Fruit fly (Drosophila melanogaster) whole organism, embryonic: ENCODE data around the gene Targ3.

Experiments used
- Abd-B ChIP-seq: fragments of 200-800 bp; sonication (Bioruptor generic); optimal IDR thresholded peaks from 2 replicates; lab custom pipeline; 2018; ENCODE audit warnings: missing biosample characterization, mild to moderate bottlenecking, missing genetic modification characterization, moderate library complexity
- CG10565 ChIP-seq: fragments of 200-800 bp; sonication (Bioruptor generic); optimal IDR thresholded peaks from 3 replicates; lab custom pipeline; 2016; ENCODE audit warnings: missing biosample characterization, mild to moderate bottlenecking, missing genetic modification characterization
- CG11504 ChIP-seq: fragments of 200-800 bp; sonication (Bioruptor generic); optimal IDR thresholded peaks from 3 replicates; lab custom pipeline; 2019; ENCODE audit warnings: missing biosample characterization, mild to moderate bottlenecking, missing genetic modification characterization, moderate library complexity
- CG1647 ChIP-seq: fragments of 200-800 bp; sonication (Bioruptor generic); optimal IDR thresholded peaks from 3 replicates; lab custom pipeline; 2016; ENCODE audit warnings: missing biosample characterization, missing genetic modification characterization
- CG17361 ChIP-seq: fragments of 200-800 bp; sonication (Bioruptor generic); IDR thresholded peaks from 3 replicates; pipeline ENCODE4 v1.3.6; 2022; ENCODE audit warnings: missing biosample characterization, missing genetic modification characterization
- CG2202 ChIP-seq: fragments of 200-800 bp; sonication (Bioruptor generic); optimal IDR thresholded peaks from 2 replicates; lab custom pipeline; 2018; ENCODE audit warnings: missing biosample characterization, mild to moderate bottlenecking, missing genetic modification characterization
- CG34224 ChIP-seq: fragments of 200-800 bp; sonication (Bioruptor generic); IDR thresholded peaks from 3 replicates; pipeline ENCODE4 v1.3.6; 2022; ENCODE audit warnings: missing biosample characterization, missing genetic modification characterization; ENCODE audit not compliant: partially characterized antibody
- CG34376 ChIP-seq: fragments of 200-800 bp; sonication (Bioruptor generic); optimal IDR thresholded peaks from 2 replicates; lab custom pipeline; 2018; ENCODE audit warnings: missing biosample characterization, mild to moderate bottlenecking, missing genetic modification characterization
- CG43689 ChIP-seq: fragments of 200-800 bp; sonication (Bioruptor generic); IDR thresholded peaks from 2 replicates; pipeline ENCODE4 v1.3.6; 2022; ENCODE audit warnings: missing biosample characterization, missing genetic modification characterization
- CG5245 ChIP-seq: fragments of 200-800 bp; sonication (Bioruptor generic); optimal IDR thresholded peaks from 3 replicates; lab custom pipeline; 2016; ENCODE audit warnings: missing biosample characterization, missing genetic modification characterization
- CG6654 ChIP-seq: fragments of 200-800 bp; sonication (Bioruptor generic); optimal IDR thresholded peaks from 2 replicates; lab custom pipeline; 2017; ENCODE audit warnings: missing biosample characterization, mild to moderate bottlenecking, missing genetic modification characterization
- CG8478 ChIP-seq: fragments of >200 bp; optimal IDR thresholded peaks from 2 replicates; lab custom pipeline; 2018
- CG9437 ChIP-seq: fragments of 200-800 bp; sonication (Bioruptor generic); optimal IDR thresholded peaks from 2 replicates; lab custom pipeline; 2018; ENCODE audit warnings: missing biosample characterization, mild to moderate bottlenecking, missing genetic modification characterization
- CG9817 ChIP-seq: fragments of 200-800 bp; sonication (Bioruptor generic); optimal IDR thresholded peaks from 2 replicates; lab custom pipeline; 2018; ENCODE audit warnings: missing biosample characterization, mild to moderate bottlenecking, missing genetic modification characterization, moderate library complexity
- CG9932 ChIP-seq: fragments of 200-800 bp; sonication (Bioruptor generic); IDR thresholded peaks from 2 replicates; pipeline ENCODE4 v1.3.6; 2022; ENCODE audit warnings: missing biosample characterization, missing genetic modification characterization
- D ChIP-seq, 2 experiments: fragments of 200-800 bp in 1 of 2; fragments of >200 bp in 1 of 2; sonication (Bioruptor generic) in 1 of 2; optimal IDR thresholded peaks; 2 replicates in 1 of 2; 3 replicates in 1 of 2; lab custom pipeline; 2017; ENCODE audit warnings: mild to moderate bottlenecking in 1 of 2, missing biosample characterization in 1 of 2, missing genetic modification characterization in 1 of 2, missing genetic modification reagents in 1 of 2
- D19A ChIP-seq: fragments of 200-800 bp; optimal IDR thresholded peaks from 3 replicates; lab custom pipeline; 2019; ENCODE audit warnings: missing biosample characterization, mild to moderate bottlenecking, missing genetic modification characterization, moderate library complexity
- Dip3 ChIP-seq: fragments of 200-800 bp; sonication (Bioruptor generic); optimal IDR thresholded peaks from 3 replicates; lab custom pipeline; 2016; ENCODE audit warnings: missing biosample characterization, missing genetic modification characterization
- Gug ChIP-seq: fragments of 200-800 bp; sonication (Bioruptor generic); IDR thresholded peaks from 4 replicates; pipeline ENCODE4 v1.3.6; 2022; ENCODE audit warnings: missing biosample characterization, missing genetic modification characterization
- Hr51 ChIP-seq, 2 experiments: fragments of 200-800 bp; sonication (Bioruptor generic); optimal IDR thresholded peaks; 2 replicates in 1 of 2; 3 replicates in 1 of 2; lab custom pipeline; 2016 to 2018; ENCODE audit warnings: missing biosample characterization in 2 of 2, missing genetic modification characterization in 2 of 2, mild to moderate bottlenecking in 1 of 2, moderate library complexity in 1 of 2
- Oli ChIP-seq: fragments of 200-800 bp; sonication (Bioruptor generic); optimal IDR thresholded peaks from 2 replicates; lab custom pipeline; 2018; ENCODE audit warnings: missing biosample characterization, mild to moderate bottlenecking, missing genetic modification characterization, moderate library complexity
- Rx ChIP-seq: fragments of 200-800 bp; sonication (Bioruptor generic); IDR thresholded peaks from 2 replicates; pipeline ENCODE4 v1.3.6; 2022; ENCODE audit warnings: missing biosample characterization, missing genetic modification characterization
- Sox102F ChIP-seq: fragments of 200-800 bp; sonication (Bioruptor generic); optimal IDR thresholded peaks from 2 replicates; lab custom pipeline; 2018; ENCODE audit warnings: missing biosample characterization, mild to moderate bottlenecking, missing genetic modification characterization, moderate library complexity
- Trl ChIP-seq, 3 experiments: fragments of >200 bp in 2 of 3; fragments of 200-800 bp in 1 of 3; sonication (Bioruptor generic) in 1 of 3; optimal IDR thresholded peaks; 2 replicates in 1 of 3; 3 replicates in 2 of 3; lab custom pipeline; 2016 to 2017; ENCODE audit warnings: missing biosample characterization in 1 of 3, missing genetic modification characterization in 1 of 3
- Usf ChIP-seq: fragments of 200-800 bp; sonication (Bioruptor generic); optimal IDR thresholded peaks from 2 replicates; lab custom pipeline; 2017; ENCODE audit warnings: missing genotype, missing biosample characterization, missing genetic modification characterization
- Xrp1 ChIP-seq: fragments of 200-800 bp; sonication (Bioruptor generic); IDR thresholded peaks from 2 replicates; pipeline ENCODE4 v1.3.6; 2022; ENCODE audit warnings: missing biosample characterization, missing genetic modification characterization
- ase ChIP-seq: fragments of 200-800 bp; sonication (Bioruptor generic); IDR thresholded peaks from 3 replicates; pipeline ENCODE4 v1.3.6; 2022; ENCODE audit warnings: missing biosample characterization, missing genetic modification characterization
- cato ChIP-seq: fragments of 200-800 bp; sonication (Bioruptor generic); optimal IDR thresholded peaks from 2 replicates; lab custom pipeline; 2016; ENCODE audit warnings: missing biosample characterization, missing genetic modification characterization, borderline replicate concordance
- chif ChIP-seq, 2 experiments: fragments of 200-800 bp; sonication (Bioruptor generic); optimal IDR thresholded peaks; 3 replicates each; lab custom pipeline; 2016; ENCODE audit warnings: missing biosample characterization in 2 of 2, missing genetic modification characterization in 2 of 2
- chinmo ChIP-seq: fragments of 200-800 bp; sonication (Bioruptor generic); IDR thresholded peaks from 4 replicates; pipeline ENCODE4 v1.3.6; 2022; ENCODE audit warnings: missing biosample characterization, missing genetic modification characterization; ENCODE audit not compliant: partially characterized antibody
- chn ChIP-seq: fragments of 200-800 bp; sonication (Bioruptor generic); optimal IDR thresholded peaks from 2 replicates; lab custom pipeline; 2016; ENCODE audit warnings: missing biosample characterization, missing genetic modification characterization
- croc ChIP-seq: fragments of 200-800 bp; sonication (Bioruptor generic); conservative IDR thresholded peaks from 3 replicates; pipeline ENCODE4 v1.3.6; 2022; ENCODE audit warnings: missing biosample characterization, missing genetic modification characterization
- crol ChIP-seq: fragments of 200-800 bp; sonication (Bioruptor generic); IDR thresholded peaks from 2 replicates; pipeline ENCODE4 v1.3.6; 2022; ENCODE audit warnings: missing biosample characterization, missing genetic modification characterization
- disco-r ChIP-seq: fragments of 200-800 bp; sonication (Bioruptor generic); optimal IDR thresholded peaks from 2 replicates; lab custom pipeline; 2016; ENCODE audit warnings: missing biosample characterization, missing genetic modification characterization
- esg ChIP-seq: fragments of 200-800 bp; sonication (Bioruptor generic); conservative IDR thresholded peaks from 2 replicates; pipeline ENCODE4 v1.3.6; 2022; ENCODE audit warnings: missing biosample characterization, missing genetic modification characterization
- eve ChIP-seq, 2 experiments: fragments of >200 bp; optimal IDR thresholded peaks; 2 replicates each; lab custom pipeline; 2017; ENCODE audit warnings: missing biosample characterization in 2 of 2, missing genetic modification characterization in 2 of 2
- gcm2 ChIP-seq: fragments of 200-800 bp; sonication (Bioruptor generic); optimal IDR thresholded peaks from 2 replicates; lab custom pipeline; 2016; ENCODE audit warnings: missing biosample characterization, missing genetic modification characterization
- h ChIP-seq: fragments of >200 bp; optimal IDR thresholded peaks from 2 replicates; lab custom pipeline; 2017
- klu ChIP-seq: fragments of 200-800 bp; sonication (Bioruptor generic); IDR thresholded peaks from 2 replicates; pipeline ENCODE4 v1.3.6; 2022; ENCODE audit warnings: missing biosample characterization, missing genetic modification characterization
- knrl ChIP-seq: fragments of 200-800 bp; sonication (Bioruptor generic); IDR thresholded peaks from 3 replicates; pipeline ENCODE4 v1.3.6; 2022; ENCODE audit warnings: missing biosample characterization, missing genetic modification characterization; ENCODE audit not compliant: partially characterized antibody
- lov ChIP-seq, 2 experiments: fragments of 200-800 bp in 1 of 2; fragments of >200 bp in 1 of 2; sonication (Bioruptor generic) in 1 of 2; IDR thresholded peaks in 1 of 2; optimal IDR thresholded peaks in 1 of 2; 2 replicates in 1 of 2; 3 replicates in 1 of 2; pipeline versions ENCODE4 v1.3.6 to Lab custom; 2017 to 2022; ENCODE audit warnings: missing biosample characterization in 1 of 2, missing genetic modification characterization in 1 of 2
- pnt ChIP-seq: fragments of 200-800 bp; sonication (Bioruptor generic); optimal IDR thresholded peaks from 3 replicates; lab custom pipeline; 2016; ENCODE audit warnings: missing biosample characterization, missing genetic modification characterization
- ro ChIP-seq: fragments of 200-800 bp; sonication (Bioruptor generic); IDR thresholded peaks from 2 replicates; pipeline ENCODE4 v1.3.6; 2022; ENCODE audit warnings: missing biosample characterization, missing genetic modification characterization
- sd ChIP-seq: fragments of 200-800 bp; sonication (Bioruptor generic); optimal IDR thresholded peaks from 3 replicates; lab custom pipeline; 2018; ENCODE audit warnings: missing biosample characterization, mild to moderate bottlenecking, missing genetic modification characterization, moderate library complexity
- sob ChIP-seq: fragments of 200-800 bp; sonication (Bioruptor generic); IDR thresholded peaks from 2 replicates; pipeline ENCODE4 v1.3.6; 2022; ENCODE audit warnings: missing biosample characterization, missing genetic modification characterization
- tgo ChIP-seq: fragments of 200-800 bp; sonication (Bioruptor generic); IDR thresholded peaks from 3 replicates; pipeline ENCODE4 v1.3.6; 2022; ENCODE audit warnings: missing biosample characterization, missing genetic modification characterization
- unpg ChIP-seq: fragments of 200-800 bp; sonication (Bioruptor generic); optimal IDR thresholded peaks from 3 replicates; lab custom pipeline; 2018; ENCODE audit warnings: missing biosample characterization, mild to moderate bottlenecking, missing genetic modification characterization, moderate library complexity
- zen2 ChIP-seq: fragments of 200-800 bp; sonication (Bioruptor generic); IDR thresholded peaks from 3 replicates; pipeline ENCODE4 v1.3.6; 2022; ENCODE audit warnings: missing biosample characterization, missing genetic modification characterization; ENCODE audit not compliant: partially characterized antibody
- zf30C ChIP-seq: fragments of 200-800 bp; sonication (Bioruptor generic); optimal IDR thresholded peaks from 3 replicates; lab custom pipeline; 2018; ENCODE audit warnings: missing biosample characterization, mild to moderate bottlenecking, missing genetic modification characterization
- zfh2 ChIP-seq: fragments of 200-800 bp; sonication (Bioruptor generic); optimal IDR thresholded peaks from 2 replicates; lab custom pipeline; 2016; ENCODE audit warnings: missing biosample characterization, missing genetic modification characterization

The Targ3 gene

DNA sequence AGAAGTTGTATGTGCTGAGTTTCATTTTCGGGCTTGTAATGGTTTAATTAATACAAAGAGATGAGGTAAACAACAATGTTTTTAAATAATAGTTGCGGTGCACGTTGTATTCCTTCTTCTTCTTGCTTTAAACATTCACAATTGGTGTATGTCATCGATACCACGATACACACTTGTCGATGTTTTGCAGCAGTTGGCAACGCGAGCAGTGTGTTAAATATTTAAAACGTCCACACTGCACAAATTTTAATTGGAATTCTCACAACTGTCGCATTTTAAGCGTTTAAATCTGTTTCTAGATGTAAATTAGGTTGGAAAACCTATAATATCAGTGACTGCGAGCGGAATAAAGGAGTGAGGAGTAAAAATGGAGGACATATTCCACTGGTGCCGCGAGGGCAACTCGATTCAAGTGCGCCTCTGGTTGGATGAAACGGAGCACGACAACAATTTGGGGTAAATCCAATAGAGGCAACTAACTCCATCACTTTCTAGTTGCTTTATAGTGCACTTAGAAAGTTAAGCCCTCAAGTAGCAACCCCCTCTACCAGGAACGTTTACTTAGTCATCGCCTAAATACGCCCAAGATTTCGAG, 20.2 kb downstream of the Targ3 start, which contains the start of the genes Trmt112 and Ilk (continued):
- TF ChIP-seq CG9932 (GFP tag; lab: Robert Waterston, UW) (peak; percentile 9; the same call in 1 of the 2 replicates), sd (tag; lab: Kevin White, UChicago) (peak; percentile 77), unpg (GFP tag; lab: Kevin White, UChicago) (no peak), chn (GFP tag; lab: Kevin White, UChicago) (no peak), klu (GFP tag; lab: Robert Waterston, UW) (no peak), zfh2 (no peak), CG8478 (lab: Kevin White, UChicago) (no peak), knrl (GFP tag; lab: Robert Waterston, UW) (peak; percentile 86), Abd-B (GFP tag; lab: Kevin White, UChicago) (peak; percentile 79), CG17361 (no peak), zen2 (GFP tag; lab: Robert Waterston, UW) (peak; percentile 62), croc (no peak), CG6654 (GFP tag; lab: Kevin White, UChicago) (no peak), CG9437 (GFP tag; lab: Kevin White, UChicago) (no peak), D19A (tag; lab: Kevin White, UChicago) (no peak), eve (GFP tag; optimal IDR thresholded peaks at IDR 0.05; lab: Kevin White, UChicago) (no peak), pnt (no peak), CG5245 (no peak), Trl (optimal IDR thresholded peaks at IDR 0.05; lab: Kevin White, UChicago) (no peak), Trl (GFP tag; optimal IDR thresholded peaks at IDR 0.05; lab: Kevin White, UChicago) (no peak), tgo (no peak), CG10565 (GFP tag; lab: Kevin White, UChicago) (no peak), CG9817 (tag; lab: Kevin White, UChicago) (no peak), lov (optimal IDR thresholded peaks at IDR 0.05; lab: Kevin White, UChicago) (no peak), lov (GFP tag; IDR thresholded peaks at IDR 0.05; lab: Robert Waterston, UW) (no peak), CG11504 (tag; lab: Kevin White, UChicago) (no peak), Hr51 (GFP tag; optimal IDR thresholded peaks at IDR 0.05; lab: Kevin White, UChicago) (no peak), crol (no peak), h (lab: Kevin White, UChicago) (no peak), chinmo (GFP tag; lab: Robert Waterston, UW) (peak; percentile 90; the same call in 3 of the 4 replicates), Gug (no peak), ase (no peak), CG34376 (GFP tag; lab: Kevin White, UChicago) (no peak), Dip3 (GFP tag; lab: Kevin White, UChicago) (no peak), Oli (tag; lab: Kevin White, UChicago) (no peak), zf30C (GFP tag; lab: Kevin White, UChicago) (peak; percentile 10), CG43689 (GFP tag; lab: Robert Waterston, UW) (no peak), sob (GFP tag; lab: Robert Waterston, UW) (peak; percentile 35; the same call in 1 of the 2 replicates), D (optimal IDR thresholded peaks at IDR 0.05; lab: Kevin White, UChicago) (no peak), D (GFP tag; optimal IDR thresholded peaks at IDR 0.05; lab: Kevin White, UChicago) (no peak), Usf (GFP tag; lab: Kevin White, UChicago) (no peak), Rx (GFP tag; lab: Robert Waterston, UW) (no peak), cato (GFP tag; lab: Kevin White, UChicago) (no peak), gcm2 (GFP tag; lab: Kevin White, UChicago) (no peak), CG34224 (GFP tag; lab: Robert Waterston, UW) (peak; percentile 77), Xrp1 (GFP tag; lab: Robert Waterston, UW) (no peak), chif (GFP tag; optimal IDR thresholded peaks at IDR 0.05; lab: Kevin White, UChicago) (no peak), esg (GFP tag; lab: Robert Waterston, UW) (no peak), ro (GFP tag; lab: Robert Waterston, UW) (no peak), CG2202 (tag; lab: Kevin White, UChicago) (no peak), disco-r (GFP tag; lab: Kevin White, UChicago) (no peak), CG1647 (GFP tag; lab: Kevin White, UChicago) (no peak), Sox102F (GFP tag; lab: Kevin White, UChicago) (no peak)
